Fruit fly (Drosophila melanogaster) whole organism, embryonic: ENCODE data around the gene alphaTub67C.
A peak's percentile ranks its signal among the peaks of the same experiment; 100 is the strongest.

Experiments used
- Abd-B ChIP-seq: fragments of 200-800 bp; sonication (Bioruptor generic); optimal IDR thresholded peaks from 2 replicates; lab custom pipeline; 2018; ENCODE audit warnings: missing biosample characterization, mild to moderate bottlenecking, missing genetic modification characterization, moderate library complexity
- Ada2b ChIP-seq: fragments of 200-800 bp; sonication (Bioruptor generic); IDR thresholded peaks from 2 replicates; pipeline ENCODE4 v1.3.6; 2022; ENCODE audit warnings: missing biosample characterization, missing genetic modification characterization
- Adf1 ChIP-seq: fragments of 200-800 bp; sonication (Bioruptor generic); IDR thresholded peaks from 2 replicates; pipeline ENCODE4 v1.3.6; 2022; ENCODE audit warnings: missing biosample characterization, missing genetic modification characterization
- Atf-2 ChIP-seq: fragments of 200-800 bp; sonication (Bioruptor generic); optimal IDR thresholded peaks from 2 replicates; lab custom pipeline; 2016; ENCODE audit warnings: missing biosample characterization, missing genetic modification characterization
- Bgb ChIP-seq: fragments of 200-800 bp; sonication (Bioruptor generic); IDR thresholded peaks from 2 replicates; pipeline ENCODE4 v1.3.6; 2022; ENCODE audit warnings: missing biosample characterization, missing genetic modification characterization; ENCODE audit not compliant: partially characterized antibody
- BtbVII ChIP-seq: fragments of 200-800 bp; sonication (Bioruptor generic); optimal IDR thresholded peaks from 3 replicates; lab custom pipeline; 2017; ENCODE audit warnings: missing biosample characterization, mild to moderate bottlenecking, missing genetic modification characterization
- C15 ChIP-seq: fragments of 200-800 bp; sonication (Bioruptor generic); IDR thresholded peaks from 3 replicates; pipeline ENCODE4 v1.3.6; 2022; ENCODE audit warnings: missing biosample characterization, missing genetic modification characterization
- CG10543 ChIP-seq: fragments of 200-800 bp; sonication (Bioruptor generic); optimal IDR thresholded peaks from 3 replicates; lab custom pipeline; 2017; ENCODE audit warnings: missing biosample characterization, mild to moderate bottlenecking, missing genetic modification characterization, moderate library complexity
- CG14860 ChIP-seq: fragments of 200-800 bp; sonication (Bioruptor generic); IDR thresholded peaks from 3 replicates; pipeline ENCODE4 v1.3.6; 2022; ENCODE audit warnings: missing biosample characterization, missing genetic modification characterization; ENCODE audit not compliant: partially characterized antibody
- CG17359 ChIP-seq: fragments of 200-800 bp; sonication (Bioruptor generic); optimal IDR thresholded peaks from 3 replicates; lab custom pipeline; 2018; ENCODE audit warnings: missing biosample characterization, mild to moderate bottlenecking, missing genetic modification characterization, moderate library complexity
- CG17361 ChIP-seq: fragments of 200-800 bp; sonication (Bioruptor generic); IDR thresholded peaks from 3 replicates; pipeline ENCODE4 v1.3.6; 2022; ENCODE audit warnings: missing biosample characterization, missing genetic modification characterization
- CG17829 ChIP-seq: fragments of 200-800 bp; optimal IDR thresholded peaks from 2 replicates; lab custom pipeline; 2019; ENCODE audit warnings: missing biosample characterization, mild to moderate bottlenecking, missing genetic modification characterization, moderate library complexity
- CG18011 ChIP-seq: fragments of 200-800 bp; sonication (Bioruptor generic); optimal IDR thresholded peaks from 2 replicates; lab custom pipeline; 2017; ENCODE audit warnings: missing biosample characterization, missing genetic modification characterization, mild to moderate bottlenecking, moderate library complexity, missing genotype
- CG18262 ChIP-seq: fragments of 200-800 bp; optimal IDR thresholded peaks from 3 replicates; lab custom pipeline; 2019; ENCODE audit warnings: missing biosample characterization, mild to moderate bottlenecking, missing genetic modification characterization, moderate library complexity
- CG3065 ChIP-seq: fragments of 200-800 bp; sonication (Bioruptor generic); optimal IDR thresholded peaks from 2 replicates; lab custom pipeline; 2016; ENCODE audit warnings: missing biosample characterization, missing genetic modification characterization
- CG34422 ChIP-seq: fragments of 200-800 bp; sonication (Bioruptor generic); IDR thresholded peaks from 3 replicates; pipeline ENCODE4 v1.3.6; 2022; ENCODE audit warnings: missing biosample characterization, missing genetic modification characterization
- CG6175 ChIP-seq: fragments of 200-800 bp; sonication (Bioruptor generic); IDR thresholded peaks from 3 replicates; pipeline ENCODE4 v1.3.6; 2022; ENCODE audit warnings: missing biosample characterization, missing genetic modification characterization
- CG6654 ChIP-seq: fragments of 200-800 bp; sonication (Bioruptor generic); optimal IDR thresholded peaks from 2 replicates; lab custom pipeline; 2017; ENCODE audit warnings: missing biosample characterization, mild to moderate bottlenecking, missing genetic modification characterization
- CG6683 ChIP-seq: fragments of 200-800 bp; sonication (Bioruptor generic); optimal IDR thresholded peaks from 2 replicates; lab custom pipeline; 2017; ENCODE audit warnings: missing biosample characterization, mild to moderate bottlenecking, missing genetic modification characterization, missing genetic modification reagents
- CG7372 ChIP-seq: fragments of 200-800 bp; sonication (Bioruptor generic); IDR thresholded peaks from 2 replicates; pipeline ENCODE4 v1.3.6; 2022; ENCODE audit warnings: missing biosample characterization, missing genetic modification characterization
- CG8359 ChIP-seq: fragments of 200-800 bp; sonication (Bioruptor generic); optimal IDR thresholded peaks from 2 replicates; lab custom pipeline; 2017; ENCODE audit warnings: missing biosample characterization, mild to moderate bottlenecking, missing genetic modification characterization, borderline replicate concordance
- CTCF ChIP-seq: fragments of 200-800 bp; sonication (Bioruptor generic); optimal IDR thresholded peaks from 2 replicates; lab custom pipeline; 2017; ENCODE audit warnings: missing biosample characterization, mild to moderate bottlenecking, missing genetic modification characterization, moderate library complexity
- D19B ChIP-seq: fragments of 200-800 bp; sonication (Bioruptor generic); optimal IDR thresholded peaks from 2 replicates; lab custom pipeline; 2017; ENCODE audit warnings: missing biosample characterization, mild to moderate bottlenecking, missing genetic modification characterization
- Dfd ChIP-seq, 2 experiments: fragments of >200 bp; optimal IDR thresholded peaks; 2 replicates each; lab custom pipeline; 2017; ENCODE audit warnings: missing biosample characterization in 2 of 2, missing genetic modification characterization in 2 of 2
- Dp ChIP-seq: fragments of 200-800 bp; sonication (Bioruptor generic); optimal IDR thresholded peaks from 2 replicates; lab custom pipeline; 2018; ENCODE audit warnings: missing biosample characterization, mild to moderate bottlenecking, missing genetic modification characterization, moderate library complexity
- ERR ChIP-seq: fragments of 200-800 bp; sonication (Bioruptor generic); optimal IDR thresholded peaks from 2 replicates; lab custom pipeline; 2016; ENCODE audit warnings: missing biosample characterization, missing genetic modification characterization
- Gsc ChIP-seq: fragments of 200-800 bp; sonication (Bioruptor generic); IDR thresholded peaks from 2 replicates; pipeline ENCODE4 v1.3.6; 2022; ENCODE audit warnings: missing biosample characterization, missing genetic modification characterization
- Hr39 ChIP-seq: fragments of >200 bp; optimal IDR thresholded peaks from 2 replicates; lab custom pipeline; 2017
- Lpt ChIP-seq: fragments of >200 bp; optimal IDR thresholded peaks from 2 replicates; lab custom pipeline; 2018; ENCODE audit warnings: missing biosample characterization, missing genetic modification characterization
- Myb ChIP-seq: fragments of 200-800 bp; sonication (Bioruptor generic); optimal IDR thresholded peaks from 2 replicates; lab custom pipeline; 2016; ENCODE audit warnings: missing biosample characterization, missing genetic modification characterization
- Nf-YA ChIP-seq: fragments of 200-800 bp; sonication (Bioruptor generic); IDR thresholded peaks from 2 replicates; pipeline ENCODE4 v1.3.6; 2022; ENCODE audit warnings: missing biosample characterization, missing genetic modification characterization
- Optix ChIP-seq: fragments of 200-800 bp; sonication (Bioruptor generic); IDR thresholded peaks from 3 replicates; pipeline ENCODE4 v1.3.6; 2022; ENCODE audit warnings: missing biosample characterization, missing genetic modification characterization
- Xbp1 ChIP-seq: fragments of 200-800 bp; sonication (Bioruptor generic); optimal IDR thresholded peaks from 3 replicates; lab custom pipeline; 2016; ENCODE audit warnings: missing biosample characterization, mild to moderate bottlenecking, missing genetic modification characterization
- bab2 ChIP-seq: fragments of 200-800 bp; sonication (Bioruptor generic); optimal IDR thresholded peaks from 2 replicates; lab custom pipeline; 2016; ENCODE audit warnings: missing biosample characterization, missing genetic modification characterization
- ci ChIP-seq: fragments of 200-800 bp; sonication (Bioruptor generic); IDR thresholded peaks from 3 replicates; pipeline ENCODE4 v1.3.6; 2022; ENCODE audit warnings: missing biosample characterization, missing genetic modification characterization
- crp ChIP-seq, 2 experiments: fragments of 200-800 bp; sonication (Bioruptor generic); optimal IDR thresholded peaks; 2 replicates in 1 of 2; 3 replicates in 1 of 2; lab custom pipeline; 2017; ENCODE audit warnings: missing biosample characterization in 2 of 2, missing genetic modification characterization in 2 of 2, mild to moderate bottlenecking in 1 of 2, moderate library complexity in 1 of 2
- danr ChIP-seq: fragments of 200-800 bp; sonication (Bioruptor generic); IDR thresholded peaks from 2 replicates; pipeline ENCODE4 v1.3.6; 2022; ENCODE audit warnings: missing biosample characterization, missing genetic modification characterization
- dati ChIP-seq: fragments of 200-800 bp; sonication (Bioruptor generic); IDR thresholded peaks from 2 replicates; pipeline ENCODE4 v1.3.6; 2022; ENCODE audit warnings: missing biosample characterization, missing genetic modification characterization
- disco-r ChIP-seq: fragments of 200-800 bp; sonication (Bioruptor generic); optimal IDR thresholded peaks from 2 replicates; lab custom pipeline; 2016; ENCODE audit warnings: missing biosample characterization, missing genetic modification characterization
- dysf ChIP-seq: fragments of 200-800 bp; sonication (Bioruptor generic); IDR thresholded peaks from 3 replicates; pipeline ENCODE4 v1.3.6; 2022; ENCODE audit warnings: missing biosample characterization, missing genetic modification characterization
- ftz-f1 ChIP-seq: fragments of 200-800 bp; sonication (Bioruptor generic); optimal IDR thresholded peaks from 2 replicates; lab custom pipeline; 2016; ENCODE audit warnings: missing biosample characterization, missing genetic modification characterization
- gcm ChIP-seq: fragments of 200-800 bp; sonication (Bioruptor generic); optimal IDR thresholded peaks from 2 replicates; lab custom pipeline; 2019; ENCODE audit warnings: missing biosample characterization, mild to moderate bottlenecking, missing genetic modification characterization, moderate library complexity
- gcm2 ChIP-seq: fragments of 200-800 bp; sonication (Bioruptor generic); optimal IDR thresholded peaks from 2 replicates; lab custom pipeline; 2016; ENCODE audit warnings: missing biosample characterization, missing genetic modification characterization
- jigr1 ChIP-seq: fragments of 200-800 bp; sonication (Bioruptor generic); IDR thresholded peaks from 3 replicates; pipeline ENCODE4 v1.3.6; 2022; ENCODE audit warnings: missing biosample characterization, missing genetic modification characterization
- lilli ChIP-seq: fragments of 200-800 bp; sonication (Bioruptor generic); optimal IDR thresholded peaks from 3 replicates; lab custom pipeline; 2016; ENCODE audit warnings: missing biosample characterization, missing genetic modification characterization
- pfk ChIP-seq: fragments of 200-800 bp; sonication (Bioruptor generic); optimal IDR thresholded peaks from 2 replicates; lab custom pipeline; 2018; ENCODE audit warnings: missing biosample characterization, mild to moderate bottlenecking, missing genetic modification characterization, moderate library complexity
- prd ChIP-seq, 3 experiments: fragments of >200 bp in 2 of 3; fragments of 200-800 bp in 1 of 3; sonication (Bioruptor generic) in 1 of 3; optimal IDR thresholded peaks in 2 of 3; IDR thresholded peaks in 1 of 3; 2 replicates in 2 of 3; 3 replicates in 1 of 3; pipeline versions ENCODE4 v1.3.6 to Lab custom; 2017 to 2022; ENCODE audit warnings: missing biosample characterization in 1 of 3, missing genetic modification characterization in 1 of 3
- vvl ChIP-seq: fragments of 200-800 bp; sonication (Bioruptor generic); IDR thresholded peaks from 2 replicates; pipeline ENCODE4 v1.3.6; 2022; ENCODE audit warnings: missing biosample characterization, missing genetic modification characterization
- z ChIP-seq: fragments of 200-800 bp; sonication (Bioruptor generic); IDR thresholded peaks from 3 replicates; pipeline ENCODE4 v1.3.6; 2022; ENCODE audit warnings: missing biosample characterization, missing genetic modification characterization

The alphaTub67C gene

dm6 chr3L:9696650-9697526 is 15.8 kb downstream of the alphaTub67C start, which contains the start of gene Prps (continued):
- TF ChIP-seq gcm2 (peak; percentile 49), CG6683 (GFP tag; lab: Kevin White, UChicago) (peak; percentile 49), danr (GFP tag; lab: Robert Waterston, UW) (no peak), D19B (GFP tag; lab: Kevin White, UChicago) (peak; percentile 95), Adf1 (GFP tag; lab: Robert Waterston, UW) (peak; percentile 52; the same call in 1 of the 2 replicates), Gsc (no peak), CG17359 (tag; lab: Kevin White, UChicago) (peak; percentile 82), Ada2b (GFP tag; lab: Robert Waterston, UW) (peak; percentile 80), BtbVII (GFP tag; lab: Kevin White, UChicago) (peak; percentile 77), CG6654 (GFP tag; lab: Kevin White, UChicago) (peak; percentile 20), Atf-2 (GFP tag; lab: Kevin White, UChicago) (peak; percentile 67), Dfd (GFP tag; optimal IDR thresholded peaks at IDR 0.05; lab: Kevin White, UChicago) (no peak), vvl (peak; percentile 95), CG3065 (GFP tag; lab: Kevin White, UChicago) (peak; percentile 3), ftz-f1 (GFP tag; lab: Kevin White, UChicago) (no peak), Bgb (GFP tag; lab: Robert Waterston, UW) (no peak; the same call in 1 of the 2 replicates), pfk (GFP tag; lab: Kevin White, UChicago) (no peak), dysf (GFP tag; lab: Robert Waterston, UW) (peak; percentile 83), Optix (GFP tag; lab: Robert Waterston, UW) (peak; percentile 64), CG6175 (peak; percentile 77; the same call in 2 of the 3 replicates), CG34422 (GFP tag; lab: Robert Waterston, UW) (peak; percentile 87), disco-r (GFP tag; lab: Kevin White, UChicago) (peak; percentile 59), ci (GFP tag; lab: Robert Waterston, UW) (peak; percentile 90), CTCF (GFP tag; lab: Kevin White, UChicago) (peak; percentile 17), Dp (GFP tag; lab: Kevin White, UChicago) (no peak), crp (GFP tag; optimal IDR thresholded peaks at IDR 0.05; lab: Kevin White, UChicago) (peak in 1 of 2 experiments; percentile 7), gcm (GFP tag; lab: Kevin White, UChicago) (peak; percentile 82), CG8359 (GFP tag; lab: Kevin White, UChicago) (no peak), Xbp1 (peak; percentile 72), jigr1 (GFP tag; lab: Robert Waterston, UW) (no peak), CG7372 (peak; percentile 70), Lpt (GFP tag; lab: Kevin White, UChicago) (no peak), Myb (GFP tag; lab: Kevin White, UChicago) (peak; percentile 58), CG18011 (GFP tag; lab: Kevin White, UChicago) (peak; percentile 53), CG10543 (GFP tag; lab: Kevin White, UChicago) (peak; percentile 51), Hr39 (no peak), C15 (GFP tag; lab: Robert Waterston, UW) (peak; percentile 64; the same call in 1 of the 3 replicates), CG17829 (peak; percentile 75), Abd-B (GFP tag; lab: Kevin White, UChicago) (peak; percentile 36), CG14860 (GFP tag; lab: Robert Waterston, UW) (no peak), z (GFP tag; lab: Robert Waterston, UW) (no peak), Nf-YA (no peak; the same call in 1 of the 2 replicates), dati (GFP tag; lab: Robert Waterston, UW) (0 out of 2 replicates have a peak, but pooled peaks have one; percentile 39), prd (optimal IDR thresholded peaks at IDR 0.05; lab: Kevin White, UChicago) (no peak), prd (GFP tag; IDR thresholded peaks at IDR 0.05; lab: Robert Waterston, UW) (peak; percentile 81), CG17361 (GFP tag; lab: Robert Waterston, UW) (peak; percentile 37; the same call in 1 of the 3 replicates), lilli (GFP tag; lab: Kevin White, UChicago) (peak; percentile 81), CG18262 (tag; lab: Kevin White, UChicago) (peak; percentile 71), ERR (GFP tag; lab: Kevin White, UChicago) (peak; percentile 72), bab2 (peak; percentile 60)
